Worm (Caenorhabditis elegans) whole organism, L1 larva: Measurements from ENCODE around the gene gmap-3.

ENCODE experiments used
- C16A3.4 ChIP-seq: fragments of 150-350 bp; optimal IDR thresholded peaks from 2 replicates; lab custom pipeline; 2014; ENCODE audit warnings: missing biosample characterization, missing genetic modification characterization
- Y116A8C.19 ChIP-seq: sonication (generic microtip); optimal IDR thresholded peaks from 2 replicates; lab custom pipeline; 2016; ENCODE audit warnings: missing compliant biosample characterization, missing genetic modification characterization, borderline replicate concordance
- aha-1 ChIP-seq: fragments of 150-350 bp; optimal IDR thresholded peaks from 2 replicates; lab custom pipeline; 2014; ENCODE audit warnings: missing biosample characterization, missing genetic modification characterization
- blmp-1 ChIP-seq: fragments of 150-350 bp; optimal IDR thresholded peaks from 2 replicates; lab custom pipeline; 2014; ENCODE audit warnings: missing biosample characterization, missing genetic modification characterization
- ceh-8 ChIP-seq: fragments of 200-800 bp; sonication (Bioruptor generic); optimal IDR thresholded peaks from 2 replicates; lab custom pipeline; 2018; ENCODE audit warnings: mild to moderate bottlenecking, missing genetic modification characterization, moderate library complexity, missing compliant biosample characterization
- ceh-82 ChIP-seq, 3 experiments: fragments of 150-350 bp in 1 of 3; sonication (generic microtip) in 2 of 3; optimal IDR thresholded peaks; 2 replicates each; lab custom pipeline; 2014 to 2017; ENCODE audit warnings: missing biosample characterization in 3 of 3, missing genetic modification characterization in 3 of 3
- ceh-90 ChIP-seq: sonication (generic microtip); optimal IDR thresholded peaks from 2 replicates; lab custom pipeline; 2016; ENCODE audit warnings: missing genetic modification characterization, missing compliant biosample characterization
- ces-1 ChIP-seq: fragments of 150-350 bp; optimal IDR thresholded peaks from 2 replicates; lab custom pipeline; 2014; ENCODE audit warnings: missing biosample characterization, missing genetic modification reagents, missing genetic modification characterization
- elt-2 ChIP-seq: sonication (generic microtip); optimal IDR thresholded peaks from 2 replicates; lab custom pipeline; 2016; ENCODE audit warnings: missing genetic modification characterization, mild to moderate bottlenecking, inconsistent platforms, missing compliant biosample characterization, missing genetic modification reagents
- ets-5 ChIP-seq: fragments of 200-800 bp; sonication (Bioruptor generic); IDR thresholded peaks from 2 replicates; pipeline ENCODE4 v1.3.6; 2022; ENCODE audit warnings: missing genetic modification characterization, missing compliant biosample characterization
- fkh-10 ChIP-seq: sonication (generic microtip); optimal IDR thresholded peaks from 2 replicates; lab custom pipeline; 2017; ENCODE audit warnings: missing biosample characterization, missing genetic modification reagents, missing genetic modification characterization
- fkh-8 ChIP-seq: sonication (generic microtip); optimal IDR thresholded peaks from 2 replicates; lab custom pipeline; 2016; ENCODE audit warnings: mild to moderate bottlenecking, missing genetic modification characterization, missing compliant biosample characterization
- fos-1 ChIP-seq: fragments of 150-350 bp; optimal IDR thresholded peaks from 2 replicates; lab custom pipeline; 2014; ENCODE audit warnings: missing biosample characterization, missing genetic modification characterization
- grh-1 ChIP-seq: fragments of 200-800 bp; sonication (Bioruptor generic); IDR thresholded peaks from 2 replicates; pipeline ENCODE4 v1.3.6; 2022; ENCODE audit warnings: missing genetic modification reagents, missing genetic modification characterization, missing compliant biosample characterization
- hlh-17 ChIP-seq: fragments of 200-800 bp; sonication (Bioruptor generic); optimal IDR thresholded peaks from 2 replicates; lab custom pipeline; 2018; ENCODE audit warnings: missing genetic modification characterization, mild to moderate bottlenecking, missing compliant biosample characterization, moderate library complexity, borderline replicate concordance
- hpl-2 ChIP-seq: fragments of 150-350 bp; optimal IDR thresholded peaks from 2 replicates; lab custom pipeline; 2014; ENCODE audit warnings: missing biosample characterization, missing genetic modification reagents, missing genetic modification characterization
- isw-1 ChIP-seq: fragments of 200-800 bp; sonication (Bioruptor generic); IDR thresholded peaks from 2 replicates; pipeline ENCODE4 v1.3.6; 2022; ENCODE audit warnings: missing genetic modification characterization, missing compliant biosample characterization
- jun-1 ChIP-seq: fragments of 150-350 bp; optimal IDR thresholded peaks from 2 replicates; lab custom pipeline; 2014; ENCODE audit warnings: missing biosample characterization, missing genetic modification reagents, missing genetic modification characterization
- lin-13 ChIP-seq: fragments of 150-350 bp; optimal IDR thresholded peaks from 2 replicates; lab custom pipeline; 2014; ENCODE audit warnings: missing biosample characterization, missing genetic modification reagents, missing genetic modification characterization
- lin-35 ChIP-seq, 2 experiments: fragments of 150-350 bp; optimal IDR thresholded peaks; 2 replicates each; lab custom pipeline; 2014; ENCODE audit warnings: missing biosample characterization in 2 of 2, missing genetic modification characterization in 2 of 2, missing genetic modification reagents in 2 of 2
- lsy-2 ChIP-seq, 2 experiments: fragments of 150-350 bp; optimal IDR thresholded peaks; 2 replicates each; lab custom pipeline; 2014; ENCODE audit warnings: missing biosample characterization in 2 of 2, missing genetic modification characterization in 2 of 2
- mab-9 ChIP-seq: fragments of 200-800 bp; sonication (Bioruptor generic); IDR thresholded peaks from 2 replicates; pipeline ENCODE4 v1.3.6; 2022; ENCODE audit warnings: missing genetic modification reagents, missing genetic modification characterization, missing compliant biosample characterization
- mef-2 ChIP-seq: fragments of 150-350 bp; optimal IDR thresholded peaks from 2 replicates; lab custom pipeline; 2014; ENCODE audit warnings: missing biosample characterization, missing genetic modification characterization
- nhr-11 ChIP-seq: fragments of 150-350 bp; optimal IDR thresholded peaks from 2 replicates; lab custom pipeline; 2014; ENCODE audit warnings: missing biosample characterization, missing genetic modification characterization
- nhr-12 ChIP-seq: sonication (generic microtip); optimal IDR thresholded peaks from 2 replicates; lab custom pipeline; 2017; ENCODE audit warnings: missing biosample characterization, missing genetic modification characterization
- nhr-20 ChIP-seq: sonication (generic microtip); optimal IDR thresholded peaks from 2 replicates; lab custom pipeline; 2016; ENCODE audit warnings: mild to moderate bottlenecking, missing genetic modification characterization, missing compliant biosample characterization
- nhr-71 ChIP-seq: sonication (generic microtip); optimal IDR thresholded peaks from 2 replicates; lab custom pipeline; 2016; ENCODE audit warnings: mild to moderate bottlenecking, missing genetic modification characterization, moderate library complexity, missing compliant biosample characterization
- nhr-77 ChIP-seq: fragments of 150-350 bp; optimal IDR thresholded peaks from 2 replicates; lab custom pipeline; 2014; ENCODE audit warnings: missing biosample characterization, missing genetic modification characterization
- nhr-84 ChIP-seq: sonication (generic microtip); optimal IDR thresholded peaks from 2 replicates; lab custom pipeline; 2017; ENCODE audit warnings: missing biosample characterization, missing genetic modification characterization
- nhr-85 ChIP-seq: sonication (generic microtip); peaks from one replicate; lab custom pipeline; 2016; ENCODE audit warnings: missing genetic modification characterization, inconsistent platforms, missing compliant biosample characterization
- pqm-1 ChIP-seq: sonication (generic microtip); optimal IDR thresholded peaks from 3 replicates; lab custom pipeline; 2017; ENCODE audit warnings: missing biosample characterization, missing genetic modification characterization
- sup-37 ChIP-seq: fragments of 200-800 bp; sonication (Bioruptor generic); optimal IDR thresholded peaks from 2 replicates; lab custom pipeline; 2018; ENCODE audit warnings: mild to moderate bottlenecking, missing genetic modification characterization, missing compliant biosample characterization
- tlp-1 ChIP-seq: fragments of 150-350 bp; optimal IDR thresholded peaks from 2 replicates; lab custom pipeline; 2014; ENCODE audit warnings: missing biosample characterization, missing genetic modification characterization
- unc-30 ChIP-seq: sonication (generic microtip); optimal IDR thresholded peaks from 2 replicates; lab custom pipeline; 2017; ENCODE audit warnings: missing biosample characterization, missing genetic modification characterization
- unc-98 ChIP-seq: fragments of 200-800 bp; sonication (Bioruptor generic); IDR thresholded peaks from 2 replicates; pipeline ENCODE4 v1.3.6; 2022; ENCODE audit warnings: missing genetic modification characterization, missing compliant biosample characterization
- zag-1 ChIP-seq: fragments of 150-350 bp; optimal IDR thresholded peaks from 2 replicates; lab custom pipeline; 2014; ENCODE audit warnings: missing biosample characterization, missing genetic modification characterization
- ztf-4 ChIP-seq: fragments of 150-350 bp; optimal IDR thresholded peaks from 2 replicates; lab custom pipeline; 2014; ENCODE audit warnings: missing biosample characterization, missing genetic modification characterization

Gene gmap-3

DNA sequence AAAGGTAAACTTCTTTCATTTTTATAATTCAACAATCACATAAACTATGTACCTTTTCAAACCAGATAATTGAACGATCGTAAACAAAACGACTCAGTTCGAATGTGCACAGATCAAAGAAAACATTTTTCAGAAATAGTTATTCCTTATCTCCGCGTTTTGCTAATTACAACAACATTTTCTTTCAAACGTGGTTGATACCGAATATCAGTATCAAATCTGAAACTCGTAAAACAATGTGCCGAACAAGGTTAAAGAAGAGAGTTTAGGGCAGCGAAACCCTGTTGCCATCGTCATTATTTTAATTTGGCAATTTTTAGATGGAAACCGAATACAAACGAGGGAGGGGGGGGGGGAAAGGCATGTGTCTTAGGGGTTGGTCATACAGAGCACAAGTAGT is 40.6 kb upstream of the gmap-3 start, which contains the start of gene scav-4:
Gene scav-4, plus strand, starts transcription at position 383 of the 400 bp plus-strand sequence.
- TF ChIP-seq grh-1 (GFP tag; lab: Robert Waterston, UW) (no peak), jun-1 (tag; lab: Kevin White, UChicago) (no peak), pqm-1 (tag; lab: Kevin White, UChicago) (no peak), unc-30 (tag; lab: Kevin White, UChicago) (no peak), ceh-82 (tag; optimal IDR thresholded peaks at IDR 0.05; lab: Kevin White, UChicago) (no peak), ztf-4 (tag; lab: Kevin White, UChicago) (no peak), elt-2 (tag; lab: Kevin White, UChicago) (peak; percentile 62), mab-9 (GFP tag; lab: Robert Waterston, UW) (no peak)

ce11 chrX:12979747-12980146 is 39.0 kb upstream of the gmap-3 start:
- TF ChIP-seq nhr-20 (tag; lab: Kevin White, UChicago): peak; percentile 8
- no peak for TF ChIP-seq lin-35 (GFP tag; optimal IDR thresholded peaks at IDR 0.05; lab: Kevin White, UChicago)
- peak; percentile 46 for TF ChIP-seq elt-2 (tag; lab: Kevin White, UChicago)
- TF ChIP-seq, all 84 proteins: peak for 2

- no peak for TF ChIP-seq grh-1 (GFP tag; lab: Robert Waterston, UW)
- TF ChIP-seq lin-13 (GFP tag; lab: Kevin White, UChicago): no peak
- no peak for TF ChIP-seq fos-1 (tag; lab: Kevin White, UChicago)
Measured at ce11 chrX:12978569-12978968, 37.8 kb upstream of the gmap-3 start.

ce11 chrX:12977451-12977850 is 36.7 kb upstream of the gmap-3 start, which contains the start of gene F11C1.9:
Gene F11C1.9 (minus strand): TSS chrX:12977551.
- no peak for TF ChIP-seq nhr-85 (tag; lab: Kevin White, UChicago)
- no peak for TF ChIP-seq fkh-8
- TF ChIP-seq aha-1 (tag; lab: Kevin White, UChicago): no peak
- TF ChIP-seq isw-1 (GFP tag; lab: Robert Waterston, UW): no peak
- no peak for TF ChIP-seq ces-1 (GFP tag; lab: Kevin White, UChicago)
- no peak for TF ChIP-seq grh-1 (GFP tag; lab: Robert Waterston, UW)
- TF ChIP-seq C16A3.4 (tag; lab: Kevin White, UChicago): no peak
- TF ChIP-seq nhr-84 (tag; lab: Kevin White, UChicago): no peak
- TF ChIP-seq tlp-1 (tag; lab: Kevin White, UChicago): no peak
- TF ChIP-seq hlh-17 (GFP tag; lab: Kevin White, UChicago): no peak
- no peak for TF ChIP-seq nhr-71 (tag; lab: Kevin White, UChicago)
- TF ChIP-seq unc-98 (GFP tag; lab: Robert Waterston, UW): no peak
- no peak for TF ChIP-seq sup-37 (GFP tag; lab: Kevin White, UChicago)
- no peak for TF ChIP-seq ceh-8 (GFP tag; lab: Kevin White, UChicago)
- TF ChIP-seq Y116A8C.19 (tag; lab: Kevin White, UChicago): no peak
- no peak for TF ChIP-seq blmp-1
- TF ChIP-seq, all 84 proteins: peak for 0

- TF ChIP-seq ceh-8 (GFP tag; lab: Kevin White, UChicago): no peak
- TF ChIP-seq lsy-2 (tag; optimal IDR thresholded peaks at IDR 0.05; lab: Kevin White, UChicago): no peak
- TF ChIP-seq ceh-90 (tag; lab: Kevin White, UChicago): no peak
- TF ChIP-seq zag-1 (tag; lab: Kevin White, UChicago): no peak
- no peak for TF ChIP-seq nhr-11 (tag; lab: Kevin White, UChicago)
- no peak for TF ChIP-seq fkh-10 (GFP tag; lab: Kevin White, UChicago)
- no peak for TF ChIP-seq ets-5 (GFP tag; lab: Robert Waterston, UW)
- TF ChIP-seq hpl-2: no peak
- TF ChIP-seq mef-2: no peak
- no peak for TF ChIP-seq nhr-12 (tag; lab: Kevin White, UChicago)
- TF ChIP-seq nhr-77 (tag; lab: Kevin White, UChicago): no peak
- TF ChIP-seq, all 84 proteins: peak for 0
Measured at ce11 chrX:12976774-12977173, 36.0 kb upstream of the gmap-3 start, which contains the start of the genes F11C1.4 and F11C1.10. Gene F11C1.4 (plus strand): TSS chrX:12977074. Gene F11C1.10 (plus strand): TSS chrX:12977082.
